Worm (Caenorhabditis elegans) whole organism, mixed stage, embryonic: ENCODE data around the gene K10G9.2.

Experiments used
- ces-1 ChIP-seq: fragments of 150-350 bp; optimal IDR thresholded peaks from 2 replicates; lab custom pipeline; 2014; ENCODE audit warnings: missing biosample characterization, missing genetic modification reagents, missing genetic modification characterization
- elt-1 ChIP-seq: sonication (generic microtip); optimal IDR thresholded peaks from 2 replicates; lab custom pipeline; 2017; ENCODE audit warnings: missing genetic modification characterization, mild to moderate bottlenecking, missing compliant biosample characterization, antibody characterized with exemption, moderate library complexity, borderline replicate concordance; ENCODE audit not compliant: insufficient read depth
- elt-3 ChIP-seq: fragments of 150-350 bp; optimal IDR thresholded peaks from 2 replicates; lab custom pipeline; 2014; ENCODE audit warnings: missing biosample characterization, missing genetic modification characterization
- hlh-1 ChIP-seq: fragments of 150-350 bp; optimal IDR thresholded peaks from 2 replicates; lab custom pipeline; 2014; ENCODE audit warnings: missing biosample characterization, missing genetic modification reagents, missing genetic modification characterization
- lin-13 ChIP-seq: fragments of 150-350 bp; optimal IDR thresholded peaks from 2 replicates; lab custom pipeline; 2014; ENCODE audit warnings: missing biosample characterization, missing genetic modification characterization
- mep-1 ChIP-seq: fragments of 150-350 bp; optimal IDR thresholded peaks from 2 replicates; lab custom pipeline; 2017; ENCODE audit warnings: missing biosample characterization, missing genetic modification reagents, missing genetic modification characterization, inconsistent platforms
- nhr-237 ChIP-seq: fragments of 150-350 bp; optimal IDR thresholded peaks from 2 replicates; lab custom pipeline; 2014; ENCODE audit warnings: missing biosample characterization, missing genetic modification characterization

DNA sequence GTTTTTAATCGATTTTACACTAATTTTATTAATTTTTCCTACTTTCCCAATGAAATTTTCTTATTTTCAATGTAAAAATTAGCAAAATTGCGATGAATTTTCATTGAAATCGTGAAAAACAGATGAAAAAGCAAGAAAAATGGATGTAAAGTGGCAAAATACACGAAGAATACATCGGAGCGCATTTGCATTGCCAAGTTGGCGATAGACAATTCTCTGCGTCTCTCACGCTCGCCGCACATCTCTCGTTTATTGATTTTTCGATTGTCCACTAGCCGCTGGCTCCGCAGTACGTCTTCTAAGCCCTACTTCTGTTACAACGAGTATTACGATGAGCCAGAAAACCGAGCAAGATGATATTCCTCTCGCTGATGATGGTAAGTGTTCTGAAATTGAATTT is 33.0 kb downstream of the K10G9.2 start, which contains the start of gene unc-69:
- TF ChIP-seq nhr-237 (no peak), mep-1 (tag; lab: Kevin White, UChicago) (peak; percentile 30), lin-13 (tag; lab: Kevin White, UChicago) (peak; percentile 21), elt-3 (tag; lab: Kevin White, UChicago) (no peak), ces-1 (peak; percentile 60), hlh-1 (tag; lab: Kevin White, UChicago) (peak; percentile 44), elt-1 (tag; lab: Kevin White, UChicago) (no peak)
